Worm (Caenorhabditis elegans) whole organism, L1 larva: ENCODE measurements around the gene sel-1.

Source experiments
- C04F5.9 ChIP-seq: sonication (generic microtip); optimal IDR thresholded peaks from 2 replicates; lab custom pipeline; 2016; ENCODE audit warnings: missing genetic modification characterization, missing compliant biosample characterization
- C16A3.4 ChIP-seq: fragments of 150-350 bp; optimal IDR thresholded peaks from 2 replicates; lab custom pipeline; 2014; ENCODE audit warnings: missing biosample characterization, missing genetic modification characterization
- C34B4.2 ChIP-seq: sonication (generic microtip); optimal IDR thresholded peaks from 2 replicates; lab custom pipeline; 2017; ENCODE audit warnings: mild to moderate bottlenecking, missing genetic modification characterization, missing compliant biosample characterization
- Y116A8C.19 ChIP-seq: sonication (generic microtip); optimal IDR thresholded peaks from 2 replicates; lab custom pipeline; 2016; ENCODE audit warnings: missing compliant biosample characterization, missing genetic modification characterization, borderline replicate concordance
- aha-1 ChIP-seq: fragments of 150-350 bp; optimal IDR thresholded peaks from 2 replicates; lab custom pipeline; 2014; ENCODE audit warnings: missing biosample characterization, missing genetic modification characterization
- alr-1 ChIP-seq: fragments of 200-800 bp; sonication (Bioruptor generic); optimal IDR thresholded peaks from 2 replicates; lab custom pipeline; 2018; ENCODE audit warnings: borderline replicate concordance, mild to moderate bottlenecking, missing genetic modification characterization, missing compliant biosample characterization
- ama-1 ChIP-seq: fragments of 150-350 bp; optimal IDR thresholded peaks from 2 replicates; lab custom pipeline; 2014
- ceh-63 ChIP-seq: fragments of 200-800 bp; sonication (Bioruptor generic); optimal IDR thresholded peaks from 2 replicates; lab custom pipeline; 2018; ENCODE audit warnings: mild to moderate bottlenecking, missing genetic modification characterization, missing compliant biosample characterization
- ceh-8 ChIP-seq: fragments of 200-800 bp; sonication (Bioruptor generic); optimal IDR thresholded peaks from 2 replicates; lab custom pipeline; 2018; ENCODE audit warnings: mild to moderate bottlenecking, missing genetic modification characterization, moderate library complexity, missing compliant biosample characterization
- ceh-82 ChIP-seq, 3 experiments: fragments of 150-350 bp in 1 of 3; sonication (generic microtip) in 2 of 3; optimal IDR thresholded peaks; 2 replicates each; lab custom pipeline; 2014 to 2017; ENCODE audit warnings: missing biosample characterization in 3 of 3, missing genetic modification characterization in 3 of 3
- ceh-88 ChIP-seq: fragments of 200-800 bp; sonication (Bioruptor generic); IDR thresholded peaks from 2 replicates; pipeline ENCODE4 v1.3.6; 2022; ENCODE audit warnings: missing genetic modification characterization, missing compliant biosample characterization
- ceh-90 ChIP-seq: sonication (generic microtip); optimal IDR thresholded peaks from 2 replicates; lab custom pipeline; 2016; ENCODE audit warnings: missing genetic modification characterization, missing compliant biosample characterization
- ces-1 ChIP-seq: fragments of 150-350 bp; optimal IDR thresholded peaks from 2 replicates; lab custom pipeline; 2014; ENCODE audit warnings: missing biosample characterization, missing genetic modification reagents, missing genetic modification characterization
- dpl-1 ChIP-seq, 3 experiments: fragments of 150-350 bp in 2 of 3; sonication (generic microtip) in 1 of 3; optimal IDR thresholded peaks; 2 replicates each; lab custom pipeline; 2014 to 2017; ENCODE audit warnings: missing biosample characterization in 3 of 3, missing genetic modification characterization in 3 of 3, missing genetic modification reagents in 3 of 3
- ets-5 ChIP-seq: fragments of 200-800 bp; sonication (Bioruptor generic); IDR thresholded peaks from 2 replicates; pipeline ENCODE4 v1.3.6; 2022; ENCODE audit warnings: missing genetic modification characterization, missing compliant biosample characterization
- fkh-4 ChIP-seq: sonication (generic microtip); optimal IDR thresholded peaks from 2 replicates; lab custom pipeline; 2016; ENCODE audit warnings: missing compliant biosample characterization, missing genetic modification characterization, borderline replicate concordance
- fkh-8 ChIP-seq: sonication (generic microtip); optimal IDR thresholded peaks from 2 replicates; lab custom pipeline; 2016; ENCODE audit warnings: mild to moderate bottlenecking, missing genetic modification characterization, missing compliant biosample characterization
- fos-1 ChIP-seq: fragments of 150-350 bp; optimal IDR thresholded peaks from 2 replicates; lab custom pipeline; 2014; ENCODE audit warnings: missing biosample characterization, missing genetic modification characterization
- grh-1 ChIP-seq: fragments of 200-800 bp; sonication (Bioruptor generic); IDR thresholded peaks from 2 replicates; pipeline ENCODE4 v1.3.6; 2022; ENCODE audit warnings: missing genetic modification reagents, missing genetic modification characterization, missing compliant biosample characterization
- hpl-2 ChIP-seq: fragments of 150-350 bp; optimal IDR thresholded peaks from 2 replicates; lab custom pipeline; 2014; ENCODE audit warnings: missing biosample characterization, missing genetic modification reagents, missing genetic modification characterization
- isw-1 ChIP-seq: fragments of 200-800 bp; sonication (Bioruptor generic); IDR thresholded peaks from 2 replicates; pipeline ENCODE4 v1.3.6; 2022; ENCODE audit warnings: missing genetic modification characterization, missing compliant biosample characterization
- jun-1 ChIP-seq: fragments of 150-350 bp; optimal IDR thresholded peaks from 2 replicates; lab custom pipeline; 2014; ENCODE audit warnings: missing biosample characterization, missing genetic modification reagents, missing genetic modification characterization
- lin-14 ChIP-seq: fragments of 200-800 bp; sonication (Bioruptor generic); optimal IDR thresholded peaks from 2 replicates; lab custom pipeline; 2018; ENCODE audit warnings: mild to moderate bottlenecking, missing genetic modification characterization, moderate library complexity, missing compliant biosample characterization
- lin-35 ChIP-seq, 2 experiments: fragments of 150-350 bp; optimal IDR thresholded peaks; 2 replicates each; lab custom pipeline; 2014; ENCODE audit warnings: missing biosample characterization in 2 of 2, missing genetic modification characterization in 2 of 2, missing genetic modification reagents in 2 of 2
- lin-39 ChIP-seq: fragments of 150-350 bp; optimal IDR thresholded peaks from 2 replicates; lab custom pipeline; 2014; ENCODE audit warnings: missing biosample characterization, missing genetic modification reagents, missing genetic modification characterization
- lir-3 ChIP-seq: sonication (generic microtip); optimal IDR thresholded peaks from 2 replicates; lab custom pipeline; 2016; ENCODE audit warnings: mild to moderate bottlenecking, missing genetic modification characterization, moderate library complexity, missing compliant biosample characterization; ENCODE audit not compliant: poor library complexity
- lsy-2 ChIP-seq, 2 experiments: fragments of 150-350 bp; optimal IDR thresholded peaks; 2 replicates each; lab custom pipeline; 2014; ENCODE audit warnings: missing biosample characterization in 2 of 2, missing genetic modification characterization in 2 of 2
- mef-2 ChIP-seq: fragments of 150-350 bp; optimal IDR thresholded peaks from 2 replicates; lab custom pipeline; 2014; ENCODE audit warnings: missing biosample characterization, missing genetic modification characterization
- mep-1 ChIP-seq: fragments of 150-350 bp; optimal IDR thresholded peaks from 2 replicates; lab custom pipeline; 2014; ENCODE audit warnings: missing biosample characterization, missing genetic modification characterization
- nhr-12 ChIP-seq: sonication (generic microtip); optimal IDR thresholded peaks from 2 replicates; lab custom pipeline; 2017; ENCODE audit warnings: missing biosample characterization, missing genetic modification characterization
- nhr-19 ChIP-seq: fragments of 200-800 bp; sonication (Bioruptor generic); conservative IDR thresholded peaks from 2 replicates; pipeline ENCODE4 v1.3.6; 2022; ENCODE audit warnings: missing genetic modification characterization, missing compliant biosample characterization
- nhr-237 ChIP-seq: fragments of 150-350 bp; optimal IDR thresholded peaks from 2 replicates; lab custom pipeline; 2014; ENCODE audit warnings: missing biosample characterization, missing genetic modification characterization
- nhr-47 ChIP-seq: sonication (generic microtip); optimal IDR thresholded peaks from 2 replicates; lab custom pipeline; 2016; ENCODE audit warnings: mild to moderate bottlenecking, missing genetic modification characterization, moderate library complexity, missing compliant biosample characterization
- nhr-76 ChIP-seq: sonication (generic microtip); optimal IDR thresholded peaks from 2 replicates; lab custom pipeline; 2017; ENCODE audit warnings: missing biosample characterization, missing genetic modification characterization
- nhr-85 ChIP-seq: sonication (generic microtip); peaks from one replicate; lab custom pipeline; 2016; ENCODE audit warnings: missing genetic modification characterization, inconsistent platforms, missing compliant biosample characterization
- pax-3 ChIP-seq: fragments of 200-800 bp; sonication (Bioruptor generic); optimal IDR thresholded peaks from 2 replicates; lab custom pipeline; 2018; ENCODE audit warnings: mild to moderate bottlenecking, missing genetic modification characterization, moderate library complexity, missing compliant biosample characterization
- rnt-1 ChIP-seq: sonication (generic microtip); optimal IDR thresholded peaks from 2 replicates; lab custom pipeline; 2016; ENCODE audit warnings: mild to moderate bottlenecking, missing genetic modification characterization, moderate library complexity, missing compliant biosample characterization
- skn-1 ChIP-seq: fragments of 150-350 bp; optimal IDR thresholded peaks from 2 replicates; lab custom pipeline; 2014; ENCODE audit warnings: missing biosample characterization, missing genetic modification characterization
- snpc-4 ChIP-seq: fragments of 150-350 bp; optimal IDR thresholded peaks from 2 replicates; lab custom pipeline; 2014; ENCODE audit warnings: missing biosample characterization, missing genetic modification characterization
- snu-23 ChIP-seq: sonication (generic microtip); optimal IDR thresholded peaks from 2 replicates; lab custom pipeline; 2016; ENCODE audit warnings: missing genetic modification characterization, missing compliant biosample characterization
- sox-4 ChIP-seq: sonication (generic microtip); optimal IDR thresholded peaks from 2 replicates; lab custom pipeline; 2016; ENCODE audit warnings: missing genetic modification characterization, missing compliant biosample characterization
- sptf-1 ChIP-seq: fragments of 150-350 bp; optimal IDR thresholded peaks from 2 replicates; lab custom pipeline; 2014; ENCODE audit warnings: missing biosample characterization, missing genetic modification characterization
- swsn-7 ChIP-seq: sonication (generic microtip); optimal IDR thresholded peaks from 2 replicates; lab custom pipeline; 2016; ENCODE audit warnings: missing genetic modification characterization, missing compliant biosample characterization
- tbx-2 ChIP-seq: sonication (generic microtip); optimal IDR thresholded peaks from 2 replicates; lab custom pipeline; 2016; ENCODE audit warnings: missing genetic modification characterization, missing compliant biosample characterization
- unc-130 ChIP-seq: fragments of 150-350 bp; optimal IDR thresholded peaks from 2 replicates; lab custom pipeline; 2017; ENCODE audit warnings: missing biosample characterization, missing genetic modification characterization, inconsistent platforms
- unc-62 ChIP-seq: fragments of 150-350 bp; optimal IDR thresholded peaks from 2 replicates; lab custom pipeline; 2014; ENCODE audit warnings: missing biosample characterization, missing genetic modification reagents, missing genetic modification characterization
- unc-86 ChIP-seq: sonication (generic microtip); optimal IDR thresholded peaks from 2 replicates; lab custom pipeline; 2016; ENCODE audit warnings: missing genetic modification characterization, missing compliant biosample characterization
- vab-15 ChIP-seq: sonication (generic microtip); optimal IDR thresholded peaks from 2 replicates; lab custom pipeline; 2017; ENCODE audit warnings: missing genotype, mild to moderate bottlenecking, missing genetic modification characterization, missing compliant biosample characterization
- xbp-1 ChIP-seq: sonication (generic microtip); optimal IDR thresholded peaks from 2 replicates; lab custom pipeline; 2016; ENCODE audit warnings: missing genetic modification characterization, missing compliant biosample characterization
- zag-1 ChIP-seq: fragments of 150-350 bp; optimal IDR thresholded peaks from 2 replicates; lab custom pipeline; 2014; ENCODE audit warnings: missing biosample characterization, missing genetic modification characterization
- ztf-11 ChIP-seq, 2 experiments: sonication (generic microtip); optimal IDR thresholded peaks; 2 replicates each; lab custom pipeline; 2016 to 2017; ENCODE audit warnings: missing genetic modification characterization in 2 of 2, missing biosample characterization in 1 of 2, missing compliant biosample characterization in 1 of 2
- ztf-4 ChIP-seq: fragments of 150-350 bp; optimal IDR thresholded peaks from 2 replicates; lab custom pipeline; 2014; ENCODE audit warnings: missing biosample characterization, missing genetic modification characterization

The sel-1 gene

DNA sequence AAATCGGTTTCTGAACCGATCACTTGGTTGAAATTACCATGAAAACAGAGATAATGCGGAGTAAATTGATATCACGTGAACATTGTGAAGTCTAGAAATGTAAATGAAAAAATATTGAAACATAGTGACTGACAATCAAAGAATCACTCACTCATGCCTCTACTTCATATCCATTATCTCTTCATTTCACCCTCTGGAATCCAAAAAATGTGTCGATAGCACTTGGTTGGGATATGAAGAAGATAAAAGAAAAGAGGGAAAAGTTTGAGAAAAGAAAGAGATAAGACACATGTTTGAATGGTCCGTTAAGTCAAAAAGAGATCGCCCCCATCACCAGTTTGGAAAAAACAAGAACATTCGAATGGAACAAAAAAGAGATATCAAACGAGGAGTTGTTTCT, 42.8 kb upstream of the sel-1 start (continued):
- TF ChIP-seq nhr-237 (no peak), unc-130 (tag; lab: Kevin White, UChicago) (no peak), fkh-4 (no peak), unc-62 (GFP tag; lab: Kevin White, UChicago) (no peak)

ce11 chrV:12518770-12519169, 41.8 kb upstream of the sel-1 start:
- TF ChIP-seq lin-14 (GFP tag; lab: Kevin White, UChicago) (peak; percentile 95), hpl-2 (GFP tag; lab: Kevin White, UChicago) (no peak), nhr-12 (tag; lab: Kevin White, UChicago) (no peak), C04F5.9 (tag; lab: Kevin White, UChicago) (no peak), nhr-47 (tag; lab: Kevin White, UChicago) (peak; percentile 28), sox-4 (tag; lab: Kevin White, UChicago) (no peak), zag-1 (no peak), ceh-8 (GFP tag; lab: Kevin White, UChicago) (no peak), dpl-1 (GFP tag; optimal IDR thresholded peaks at IDR 0.05; lab: Kevin White, UChicago) (no peak), unc-62 (GFP tag; lab: Kevin White, UChicago) (no peak), snpc-4 (tag; lab: Kevin White, UChicago) (no peak), pax-3 (tag; lab: Kevin White, UChicago) (peak; percentile 21), fkh-4 (no peak), C16A3.4 (tag; lab: Kevin White, UChicago) (no peak), ztf-11 (tag; optimal IDR thresholded peaks at IDR 0.05; lab: Kevin White, UChicago) (no peak), fkh-8 (tag; lab: Kevin White, UChicago) (no peak), nhr-85 (tag; lab: Kevin White, UChicago) (no peak), xbp-1 (tag; lab: Kevin White, UChicago) (no peak), skn-1 (no peak), ceh-82 (tag; optimal IDR thresholded peaks at IDR 0.05; lab: Kevin White, UChicago) (no peak), fos-1 (tag; lab: Kevin White, UChicago) (no peak), snu-23 (peak; percentile 65), mef-2 (tag; lab: Kevin White, UChicago) (no peak), lin-35 (GFP tag; optimal IDR thresholded peaks at IDR 0.05; lab: Kevin White, UChicago) (no peak), rnt-1 (tag; lab: Kevin White, UChicago) (peak; percentile 86), C34B4.2 (tag; lab: Kevin White, UChicago) (no peak), lir-3 (peak; percentile 3), unc-86 (tag; lab: Kevin White, UChicago) (no peak), ces-1 (GFP tag; lab: Kevin White, UChicago) (no peak), ceh-63 (GFP tag; lab: Kevin White, UChicago) (no peak), jun-1 (no peak), ceh-90 (tag; lab: Kevin White, UChicago) (no peak), ceh-88 (GFP tag; lab: Robert Waterston, UW) (no peak), mep-1 (peak; percentile 30), Y116A8C.19 (tag; lab: Kevin White, UChicago) (no peak), aha-1 (tag; lab: Kevin White, UChicago) (no peak), nhr-76 (tag; lab: Kevin White, UChicago) (no peak), nhr-237 (no peak), lsy-2 (tag; optimal IDR thresholded peaks at IDR 0.05; lab: Kevin White, UChicago) (peak; percentile 45 to 53), alr-1 (no peak), ets-5 (GFP tag; lab: Robert Waterston, UW) (no peak), vab-15 (tag; lab: Kevin White, UChicago) (peak; percentile 50), nhr-19 (GFP tag; lab: Robert Waterston, UW) (peak; percentile 62), sptf-1 (no peak), ztf-4 (tag; lab: Kevin White, UChicago) (peak; percentile 37), lin-39 (tag; lab: Kevin White, UChicago) (peak; percentile 36), tbx-2 (peak; percentile 5), unc-130 (tag; lab: Kevin White, UChicago) (peak; percentile 82), ama-1 (lab: Kevin White, UChicago) (no peak), swsn-7 (peak; percentile 45), isw-1 (no peak), grh-1 (GFP tag; lab: Robert Waterston, UW) (no peak)
